Fruit fly (Drosophila melanogaster): ENCODE data around the gene Fcp3C.

DNA sequence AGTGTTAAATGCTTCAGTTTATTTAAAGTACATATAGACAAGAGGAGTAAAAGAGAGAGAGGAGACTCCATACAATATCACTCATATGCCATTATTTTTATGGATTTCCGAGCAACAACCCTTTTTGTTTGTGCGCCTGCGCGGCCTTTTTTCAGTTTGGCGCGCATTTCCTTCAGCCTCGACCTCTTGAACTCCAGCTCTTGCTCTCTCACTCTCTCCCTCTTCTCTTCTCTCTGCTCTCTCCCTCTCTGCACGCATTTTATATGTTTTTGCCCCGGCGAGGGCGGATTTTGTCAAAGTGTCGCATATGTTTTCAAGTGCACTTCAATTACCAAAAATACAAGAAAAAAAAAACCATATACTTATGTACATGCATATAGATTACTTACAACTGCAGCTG is 32.2 kb downstream of the Fcp3C start:
- no peak for TF ChIP-seq psq (optimal IDR thresholded peaks at IDR 0.05)
- TF ChIP-seq insv (optimal IDR thresholded peaks at IDR 0.05): no peak
- TF ChIP-seq ttk (optimal IDR thresholded peaks at IDR 0.05): no peak
- TF ChIP-seq Myc (optimal IDR thresholded peaks at IDR 0.05): no peak
- TF ChIP-seq h (optimal IDR thresholded peaks at IDR 0.05): no peak
- no peak for TF ChIP-seq Sin3A (optimal IDR thresholded peaks at IDR 0.05)

Data from Kc167 (cell line).